Worm (Caenorhabditis elegans): ENCODE data around the gene Y80D4G.2.

The Y80D4G.2 gene

ce11 chrIII:7570083-7570695 lies 24.2 kb downstream of the Y80D4G.2 start, which contains the start of gene R13A5.7 (continued):
- TF ChIP-seq akir-1 (GFP tag; optimal IDR thresholded peaks at IDR 0.05), result no peak
- TF ChIP-seq ceh-27 (GFP tag; optimal IDR thresholded peaks at IDR 0.05), result peak; percentile 80
- TF ChIP-seq attf-5 (GFP tag; optimal IDR thresholded peaks at IDR 0.05), result peak; percentile 85
- TF ChIP-seq pha-4 (tag; optimal IDR thresholded peaks at IDR 0.05), result no peak
- TF ChIP-seq ccch-3 (GFP tag; optimal IDR thresholded peaks at IDR 0.05), result no peak
- TF ChIP-seq him-1 (tag; optimal IDR thresholded peaks at IDR 0.05), result no peak
- peak; percentile 64 for TF ChIP-seq K12H6.12 (tag; optimal IDR thresholded peaks at IDR 0.05)
- peak; percentile 36 for TF ChIP-seq tbp1 (GFP tag; optimal IDR thresholded peaks at IDR 0.05)
- no peak for TF ChIP-seq C06A6.2 (GFP tag; conservative IDR thresholded peaks at IDR 0.05)
- no peak for TF ChIP-seq lin-26 (GFP tag; IDR thresholded peaks at IDR 0.05)
- TF ChIP-seq K11D2.4 (GFP tag; IDR thresholded peaks at IDR 0.05), result 0 out of 2 replicates have a peak, but pooled peaks have one; percentile 17
- peak; percentile 52 for TF ChIP-seq die-1 (tag; optimal IDR thresholded peaks at IDR 0.05)
- TF ChIP-seq somi-1 (GFP tag; optimal IDR thresholded peaks at IDR 0.05), result peak; percentile 25
- TF ChIP-seq egrh-3 (GFP tag; IDR thresholded peaks at IDR 0.05), result peak; percentile 42; the same call in 1 of the 2 replicates
- peak; percentile 6 for TF ChIP-seq F52B5.7 (tag; optimal IDR thresholded peaks at IDR 0.05)
- TF ChIP-seq F10E7.11 (tag; optimal IDR thresholded peaks at IDR 0.05), result no peak
- TF ChIP-seq ztf-18 (tag; optimal IDR thresholded peaks at IDR 0.05), result peak; percentile 57
- no peak for TF ChIP-seq F57A8.1 (GFP tag; optimal IDR thresholded peaks at IDR 0.05)
- no peak for TF ChIP-seq cebp-1 (GFP tag; IDR thresholded peaks at IDR 0.05)
- peak; percentile 81 for TF ChIP-seq cebp-1 (tag; optimal IDR thresholded peaks at IDR 0.05)
- TF ChIP-seq nhr-90 (tag; optimal IDR thresholded peaks at IDR 0.05), result peak; percentile 36
- peak; percentile 69 for TF ChIP-seq chd-7 (tag; optimal IDR thresholded peaks at IDR 0.05)
- no peak for TF ChIP-seq aptf-3 (GFP tag; IDR thresholded peaks at IDR 0.05)
- peak; percentile 46; the same call in 1 of the 2 replicates for TF ChIP-seq pbrm-1 (GFP tag; IDR thresholded peaks at IDR 0.05)
- TF ChIP-seq unc-62 (GFP tag; optimal IDR thresholded peaks at IDR 0.05), result peak; percentile 10
- peak; percentile 69 for TF ChIP-seq lin-40 (tag; optimal IDR thresholded peaks at IDR 0.05)
- TF ChIP-seq rcor-1 (GFP tag; IDR thresholded peaks at IDR 0.05), result 0 out of 2 replicates have a peak, but pooled peaks have one; percentile 27
- TF ChIP-seq ztf-26 (tag; optimal IDR thresholded peaks at IDR 0.05), result no peak
- 0 out of 2 replicates have a peak, but pooled peaks have one; percentile 26 for TF ChIP-seq madf-6 (GFP tag; IDR thresholded peaks at IDR 0.05)
- TF ChIP-seq F33H1.4 (GFP tag; IDR thresholded peaks at IDR 0.05), result no peak
- TF ChIP-seq B0035.1 (tag; optimal IDR thresholded peaks at IDR 0.05), result no peak
- TF ChIP-seq lin-35 (GFP tag; optimal IDR thresholded peaks at IDR 0.05), result peak in 1 of 3 experiments; percentile 62
- peak; percentile 28 for TF ChIP-seq tlf-1 (GFP tag; optimal IDR thresholded peaks at IDR 0.05)
- TF ChIP-seq aptf-2 (GFP tag; conservative IDR thresholded peaks at IDR 0.05), result 0 out of 2 replicates have a peak, but pooled peaks have one; percentile 47
- peak in 1 of 2 experiments; percentile 26 for TF ChIP-seq let-607 (tag; optimal IDR thresholded peaks at IDR 0.05)
- 0 out of 2 replicates have a peak, but pooled peaks have one; percentile 3 for TF ChIP-seq hmg-20 (GFP tag; IDR thresholded peaks at IDR 0.05)
- no peak for TF ChIP-seq B0261.1 (tag; optimal IDR thresholded peaks at IDR 0.05)
- TF ChIP-seq hrde-1 (tag; optimal IDR thresholded peaks at IDR 0.05; ENCODE audit: borderline replicate concordance), result no peak
- no peak for TF ChIP-seq dpff-1 (tag; optimal IDR thresholded peaks at IDR 0.05)
- TF ChIP-seq lin-54 (GFP tag; optimal IDR thresholded peaks at IDR 0.05), result peak; percentile 69
